Worm (Caenorhabditis elegans) whole organism, L4/young adult: Measurements from ENCODE around the gene ncx-10.

Source experiments
- W03F9.2 ChIP-seq: fragments of 150-350 bp; optimal IDR thresholded peaks from 2 replicates; lab custom pipeline; 2014; ENCODE audit warnings: missing biosample characterization, missing genetic modification characterization
- dao-5 ChIP-seq: sonication (generic microtip); optimal IDR thresholded peaks from 2 replicates; lab custom pipeline; 2016; ENCODE audit warnings: missing genotype, missing genetic modification characterization, moderate library complexity, missing compliant biosample characterization
- him-1 ChIP-seq: sonication (generic microtip); optimal IDR thresholded peaks from 2 replicates; lab custom pipeline; 2016; ENCODE audit warnings: missing genotype, missing genetic modification reagents, missing genetic modification characterization, missing compliant biosample characterization

DNA sequence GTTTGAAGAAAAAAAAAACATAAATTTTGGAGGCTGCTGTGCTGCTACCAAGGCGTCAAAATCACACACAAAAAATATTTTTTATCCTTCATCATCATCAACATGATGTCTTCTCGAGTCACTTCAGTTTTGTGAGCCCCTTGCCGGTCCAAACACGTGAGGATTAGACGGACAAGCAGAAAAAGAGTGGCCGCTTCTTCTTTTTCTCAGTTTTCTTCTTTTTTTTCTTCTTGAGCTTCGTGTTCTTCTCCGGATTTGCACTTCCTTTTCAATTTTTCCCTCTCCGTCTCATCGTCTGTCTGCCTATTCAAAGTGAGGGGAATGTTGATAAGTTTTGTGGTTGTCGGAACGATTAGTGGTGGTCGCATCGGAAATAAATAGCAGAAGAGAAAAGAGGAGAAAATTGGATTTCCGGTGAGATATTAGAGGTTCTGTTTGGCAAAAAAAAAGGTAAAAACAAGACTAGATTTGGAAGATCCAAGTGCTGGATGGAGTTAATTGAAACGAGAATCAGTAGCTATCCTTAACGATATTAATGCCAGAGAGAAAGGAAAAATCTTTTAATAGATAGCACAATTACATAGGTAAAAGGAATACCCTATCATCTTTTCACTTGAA, 47.6 kb upstream of the ncx-10 start:
- TF ChIP-seq him-1 (tag; lab: Kevin White, UChicago) (peak; percentile 14), W03F9.2 (tag; lab: Kevin White, UChicago) (no peak), dao-5 (no peak)
